Fruit fly (Drosophila melanogaster) whole organism, embryonic: ENCODE data around the gene CG43245.

Source experiments
- ATbp ChIP-seq: fragments of 200-800 bp; sonication (Bioruptor generic); optimal IDR thresholded peaks from 2 replicates; lab custom pipeline; 2017; ENCODE audit warnings: missing biosample characterization, mild to moderate bottlenecking, missing genetic modification characterization, missing genetic modification reagents
- C15 ChIP-seq: fragments of 200-800 bp; sonication (Bioruptor generic); IDR thresholded peaks from 3 replicates; pipeline ENCODE4 v1.3.6; 2022; ENCODE audit warnings: missing biosample characterization, missing genetic modification characterization
- CG10147 ChIP-seq: fragments of 200-800 bp; sonication (Bioruptor generic); optimal IDR thresholded peaks from 2 replicates; lab custom pipeline; 2019; ENCODE audit warnings: missing biosample characterization, mild to moderate bottlenecking, missing genetic modification characterization, moderate library complexity
- CG10366 ChIP-seq: fragments of 200-800 bp; sonication (Bioruptor generic); IDR thresholded peaks from 2 replicates; pipeline ENCODE4 v1.3.6; 2022; ENCODE audit warnings: missing biosample characterization, missing genetic modification characterization
- CG10543 ChIP-seq: fragments of 200-800 bp; sonication (Bioruptor generic); optimal IDR thresholded peaks from 3 replicates; lab custom pipeline; 2017; ENCODE audit warnings: missing biosample characterization, mild to moderate bottlenecking, missing genetic modification characterization, moderate library complexity
- CG10654 ChIP-seq: fragments of 200-800 bp; sonication (Bioruptor generic); optimal IDR thresholded peaks from 2 replicates; lab custom pipeline; 2016; ENCODE audit warnings: missing biosample characterization, missing genetic modification characterization
- CG11093 ChIP-seq: fragments of 200-800 bp; sonication (Bioruptor generic); IDR thresholded peaks from 3 replicates; pipeline ENCODE4 v1.3.6; 2022; ENCODE audit warnings: missing biosample characterization, missing genetic modification characterization
- CG11247 ChIP-seq: fragments of 200-800 bp; sonication (Bioruptor generic); IDR thresholded peaks from 2 replicates; pipeline ENCODE4 v1.3.6; 2022; ENCODE audit warnings: missing biosample characterization, missing genetic modification characterization
- CG11456 ChIP-seq: fragments of 200-800 bp; sonication (Bioruptor generic); IDR thresholded peaks from 3 replicates; pipeline ENCODE4 v1.3.6; 2022; ENCODE audit warnings: missing biosample characterization, missing genetic modification characterization
- CG12391 ChIP-seq: fragments of 200-800 bp; sonication (Bioruptor generic); optimal IDR thresholded peaks from 3 replicates; lab custom pipeline; 2018; ENCODE audit warnings: missing biosample characterization, mild to moderate bottlenecking, missing genetic modification characterization, moderate library complexity
- CG12769 ChIP-seq: fragments of 200-800 bp; sonication (Bioruptor generic); optimal IDR thresholded peaks from 2 replicates; lab custom pipeline; 2019; ENCODE audit warnings: missing biosample characterization, mild to moderate bottlenecking, missing genetic modification characterization, moderate library complexity
- CG13624 ChIP-seq: fragments of 200-800 bp; sonication (Bioruptor generic); optimal IDR thresholded peaks from 2 replicates; lab custom pipeline; 2016; ENCODE audit warnings: missing biosample characterization, missing genetic modification characterization
- CG13775 ChIP-seq: fragments of 200-800 bp; sonication (Bioruptor generic); optimal IDR thresholded peaks from 3 replicates; lab custom pipeline; 2017; ENCODE audit warnings: missing biosample characterization, mild to moderate bottlenecking, missing genetic modification characterization
- CG15073 ChIP-seq: fragments of 200-800 bp; sonication (Bioruptor generic); optimal IDR thresholded peaks from 2 replicates; lab custom pipeline; 2016; ENCODE audit warnings: missing biosample characterization, missing genetic modification characterization
- CG15601 ChIP-seq: fragments of 200-800 bp; sonication (Bioruptor generic); optimal IDR thresholded peaks from 3 replicates; lab custom pipeline; 2019; ENCODE audit warnings: missing biosample characterization, mild to moderate bottlenecking, missing genetic modification characterization, moderate library complexity
- CG1647 ChIP-seq: fragments of 200-800 bp; sonication (Bioruptor generic); optimal IDR thresholded peaks from 3 replicates; lab custom pipeline; 2016; ENCODE audit warnings: missing biosample characterization, missing genetic modification characterization
- CG16863 ChIP-seq: fragments of 200-800 bp; sonication (Bioruptor generic); optimal IDR thresholded peaks from 3 replicates; lab custom pipeline; 2016; ENCODE audit warnings: missing biosample characterization, missing genetic modification characterization
- CG2199 ChIP-seq: fragments of 200-800 bp; sonication (Bioruptor generic); IDR thresholded peaks from 3 replicates; pipeline ENCODE4 v1.3.6; 2022; ENCODE audit warnings: missing biosample characterization, missing genetic modification characterization
- CG34422 ChIP-seq: fragments of 200-800 bp; sonication (Bioruptor generic); IDR thresholded peaks from 3 replicates; pipeline ENCODE4 v1.3.6; 2022; ENCODE audit warnings: missing biosample characterization, missing genetic modification characterization
- CG7839 ChIP-seq: fragments of 200-800 bp; sonication (Bioruptor generic); optimal IDR thresholded peaks from 3 replicates; lab custom pipeline; 2018; ENCODE audit warnings: missing biosample characterization, mild to moderate bottlenecking, missing genetic modification characterization, moderate library complexity
- CG8359 ChIP-seq: fragments of 200-800 bp; sonication (Bioruptor generic); optimal IDR thresholded peaks from 2 replicates; lab custom pipeline; 2017; ENCODE audit warnings: missing biosample characterization, mild to moderate bottlenecking, missing genetic modification characterization, borderline replicate concordance
- CG8924 ChIP-seq: fragments of 200-800 bp; optimal IDR thresholded peaks from 3 replicates; lab custom pipeline; 2019; ENCODE audit warnings: missing biosample characterization, mild to moderate bottlenecking, missing genetic modification characterization, moderate library complexity
- CkIIα-i1 ChIP-seq: fragments of 200-800 bp; sonication (Bioruptor generic); IDR thresholded peaks from 2 replicates; pipeline ENCODE4 v1.3.6; 2022; ENCODE audit warnings: missing biosample characterization, missing genetic modification characterization
- CoRest ChIP-seq: fragments of 200-800 bp; sonication (Bioruptor generic); optimal IDR thresholded peaks from 3 replicates; lab custom pipeline; 2018; ENCODE audit warnings: missing biosample characterization, mild to moderate bottlenecking, missing genetic modification characterization, moderate library complexity
- Dip2 ChIP-seq: fragments of 200-800 bp; sonication (Bioruptor generic); IDR thresholded peaks from 2 replicates; pipeline ENCODE4 v1.3.6; 2022; ENCODE audit warnings: missing biosample characterization, missing genetic modification characterization
- Dip3 ChIP-seq: fragments of 200-800 bp; sonication (Bioruptor generic); optimal IDR thresholded peaks from 3 replicates; lab custom pipeline; 2016; ENCODE audit warnings: missing biosample characterization, missing genetic modification characterization
- Doc3 ChIP-seq: fragments of 200-800 bp; sonication (Bioruptor generic); IDR thresholded peaks from 3 replicates; pipeline ENCODE4 v1.3.6; 2022; ENCODE audit warnings: missing biosample characterization, missing genetic modification characterization; ENCODE audit not compliant: partially characterized antibody
- Fer3 ChIP-seq: fragments of 200-800 bp; sonication (Bioruptor generic); optimal IDR thresholded peaks from 2 replicates; lab custom pipeline; 2018; ENCODE audit warnings: missing biosample characterization, mild to moderate bottlenecking, missing genetic modification characterization, moderate library complexity
- Hand ChIP-seq: fragments of 200-800 bp; sonication (Bioruptor generic); optimal IDR thresholded peaks from 2 replicates; lab custom pipeline; 2017; ENCODE audit warnings: mild to moderate bottlenecking, missing biosample characterization, missing genetic modification reagents, missing genetic modification characterization
- Hr39 ChIP-seq: fragments of >200 bp; optimal IDR thresholded peaks from 2 replicates; lab custom pipeline; 2017
- Myb ChIP-seq: fragments of 200-800 bp; sonication (Bioruptor generic); optimal IDR thresholded peaks from 2 replicates; lab custom pipeline; 2016; ENCODE audit warnings: missing biosample characterization, missing genetic modification characterization
- bigmax ChIP-seq: fragments of 200-800 bp; sonication (Bioruptor generic); optimal IDR thresholded peaks from 2 replicates; lab custom pipeline; 2018; ENCODE audit warnings: missing biosample characterization, mild to moderate bottlenecking, missing genetic modification characterization
- caup ChIP-seq: fragments of 200-800 bp; sonication (Bioruptor generic); optimal IDR thresholded peaks from 3 replicates; lab custom pipeline; 2017; ENCODE audit warnings: missing biosample characterization, mild to moderate bottlenecking, missing genetic modification characterization, moderate library complexity; ENCODE audit not compliant: severe bottlenecking
- chm ChIP-seq: fragments of 200-800 bp; sonication (Bioruptor generic); IDR thresholded peaks from 2 replicates; pipeline ENCODE4 v1.3.6; 2022; ENCODE audit warnings: missing biosample characterization, missing genetic modification characterization
- crol ChIP-seq: fragments of 200-800 bp; sonication (Bioruptor generic); IDR thresholded peaks from 2 replicates; pipeline ENCODE4 v1.3.6; 2022; ENCODE audit warnings: missing biosample characterization, missing genetic modification characterization
- cwo ChIP-seq: fragments of 200-800 bp; sonication (Bioruptor generic); optimal IDR thresholded peaks from 3 replicates; lab custom pipeline; 2017; ENCODE audit warnings: missing biosample characterization, missing genetic modification characterization, mild to moderate bottlenecking, moderate library complexity, missing genetic modification reagents
- dysf ChIP-seq: fragments of 200-800 bp; sonication (Bioruptor generic); IDR thresholded peaks from 3 replicates; pipeline ENCODE4 v1.3.6; 2022; ENCODE audit warnings: missing biosample characterization, missing genetic modification characterization
- hb ChIP-seq: fragments of 200-800 bp; sonication (Bioruptor generic); IDR thresholded peaks from 3 replicates; pipeline ENCODE4 v1.3.6; 2022; ENCODE audit warnings: missing biosample characterization, missing genetic modification characterization; ENCODE audit not compliant: partially characterized antibody
- hbn ChIP-seq: fragments of 200-800 bp; sonication (Bioruptor generic); IDR thresholded peaks from 2 replicates; pipeline ENCODE4 v1.3.6; 2022; ENCODE audit warnings: missing biosample characterization, missing genetic modification characterization; ENCODE audit not compliant: partially characterized antibody
- lov ChIP-seq, 2 experiments: fragments of 200-800 bp in 1 of 2; fragments of >200 bp in 1 of 2; sonication (Bioruptor generic) in 1 of 2; IDR thresholded peaks in 1 of 2; optimal IDR thresholded peaks in 1 of 2; 2 replicates in 1 of 2; 3 replicates in 1 of 2; pipeline versions ENCODE4 v1.3.6 to Lab custom; 2017 to 2022; ENCODE audit warnings: missing biosample characterization in 1 of 2, missing genetic modification characterization in 1 of 2
- nom ChIP-seq: fragments of 200-800 bp; sonication (Bioruptor generic); optimal IDR thresholded peaks from 2 replicates; lab custom pipeline; 2017; ENCODE audit warnings: missing biosample characterization, missing genetic modification characterization, mild to moderate bottlenecking, moderate library complexity, missing genetic modification reagents
- oc ChIP-seq: fragments of 200-800 bp; sonication (Bioruptor generic); optimal IDR thresholded peaks from 2 replicates; lab custom pipeline; 2018; ENCODE audit warnings: missing biosample characterization, mild to moderate bottlenecking, missing genetic modification characterization, moderate library complexity
- onecut ChIP-seq: fragments of 200-800 bp; sonication (Bioruptor generic); IDR thresholded peaks from 2 replicates; pipeline ENCODE4 v1.3.6; 2022; ENCODE audit warnings: missing biosample characterization, missing genetic modification characterization
- p53 ChIP-seq: fragments of 200-800 bp; sonication (Bioruptor generic); optimal IDR thresholded peaks from 2 replicates; lab custom pipeline; 2016; ENCODE audit warnings: missing biosample characterization, missing genetic modification characterization
- pum ChIP-seq: fragments of 200-800 bp; sonication (Bioruptor generic); optimal IDR thresholded peaks from 2 replicates; lab custom pipeline; 2016; ENCODE audit warnings: missing biosample characterization, missing genetic modification characterization
- sr ChIP-seq: fragments of 200-800 bp; sonication (Bioruptor generic); IDR thresholded peaks from 3 replicates; pipeline ENCODE4 v1.3.6; 2022; ENCODE audit warnings: missing biosample characterization, missing genetic modification characterization
- tap ChIP-seq: fragments of 200-800 bp; optimal IDR thresholded peaks from 3 replicates; lab custom pipeline; 2019; ENCODE audit warnings: missing biosample characterization, mild to moderate bottlenecking, missing genetic modification characterization, moderate library complexity
- zen ChIP-seq: fragments of 200-800 bp; sonication (Bioruptor generic); optimal IDR thresholded peaks from 3 replicates; lab custom pipeline; 2018; ENCODE audit warnings: missing biosample characterization, mild to moderate bottlenecking, missing genetic modification characterization, moderate library complexity

CG43245 gene

DNA sequence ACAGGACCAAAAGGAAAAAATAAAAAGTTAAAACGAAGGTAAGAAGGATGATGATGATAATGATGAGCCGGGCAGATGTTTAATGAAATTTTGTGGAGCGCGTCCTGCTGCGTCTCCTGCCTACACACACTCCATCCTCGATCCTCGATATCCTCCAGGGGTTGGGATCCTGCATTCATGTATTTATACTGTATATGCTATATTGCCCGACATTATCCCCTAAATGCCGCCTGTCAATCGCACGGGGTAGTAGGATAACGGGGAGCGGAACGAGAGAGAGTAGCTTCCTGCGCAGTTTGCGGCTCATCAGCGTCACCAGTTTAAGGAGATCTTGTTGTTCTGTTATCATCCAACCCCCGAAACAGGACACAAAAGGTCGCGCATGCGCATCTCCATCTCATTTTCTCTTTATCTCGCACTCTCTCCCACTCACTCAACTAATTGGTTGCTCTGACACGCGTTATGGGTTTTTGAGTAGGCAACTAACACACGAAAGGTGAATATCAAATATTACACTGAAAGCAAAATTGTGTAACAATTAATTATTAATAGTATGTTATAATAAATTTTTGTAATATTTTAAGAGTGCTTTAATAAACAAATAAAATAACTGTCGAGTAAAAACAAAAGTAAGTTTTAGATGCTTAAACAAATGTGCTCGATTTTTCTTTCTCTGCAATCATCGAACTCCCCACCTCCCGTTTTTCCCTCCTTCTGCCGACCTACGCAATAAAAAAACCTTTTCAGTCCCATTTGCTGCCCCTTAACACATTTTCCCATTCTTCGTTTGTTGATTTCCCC is 2.3 kb upstream of the CG43245 start (continued):
- TF ChIP-seq CG1647 (GFP tag; lab: Kevin White, UChicago) (peak; percentile 36), CkIIα-i1 (no peak), nom (GFP tag; lab: Kevin White, UChicago) (no peak), cwo (GFP tag; lab: Kevin White, UChicago) (peak; percentile 12), CG15073 (GFP tag; lab: Kevin White, UChicago) (peak; percentile 56), CG7839 (tag; lab: Kevin White, UChicago) (peak; percentile 93), CG11247 (GFP tag; lab: Robert Waterston, UW) (peak; percentile 72), CoRest (peak; percentile 94), crol (GFP tag; lab: Robert Waterston, UW) (peak; percentile 83), pum (peak; percentile 31), tap (tag; lab: Kevin White, UChicago) (peak; percentile 90), ATbp (GFP tag; lab: Kevin White, UChicago) (peak; percentile 74), Dip2 (GFP tag; lab: Robert Waterston, UW) (no peak), CG10654 (GFP tag; lab: Kevin White, UChicago) (peak; percentile 69), Fer3 (tag; lab: Kevin White, UChicago) (peak; percentile 66), lov (optimal IDR thresholded peaks at IDR 0.05; lab: Kevin White, UChicago) (no peak), lov (GFP tag; IDR thresholded peaks at IDR 0.05; lab: Robert Waterston, UW) (peak; percentile 96), sr (GFP tag; lab: Robert Waterston, UW) (0 out of 3 replicates have a peak, but pooled peaks have one; percentile 21), CG13775 (GFP tag; lab: Kevin White, UChicago) (peak; percentile 93), CG8924 (tag; lab: Kevin White, UChicago) (peak; percentile 97), chm (GFP tag; lab: Robert Waterston, UW) (peak; percentile 90), CG10147 (GFP tag; lab: Kevin White, UChicago) (peak; percentile 45), hb (GFP tag; lab: Robert Waterston, UW) (no peak), C15 (GFP tag; lab: Robert Waterston, UW) (no peak), dysf (GFP tag; lab: Robert Waterston, UW) (peak; percentile 71; the same call in 2 of the 3 replicates), Dip3 (GFP tag; lab: Kevin White, UChicago) (no peak), CG10366 (GFP tag; lab: Robert Waterston, UW) (peak; percentile 71), Myb (GFP tag; lab: Kevin White, UChicago) (no peak), p53 (no peak), CG8359 (GFP tag; lab: Kevin White, UChicago) (peak; percentile 88), Hr39 (lab: Kevin White, UChicago) (no peak), CG13624 (GFP tag; lab: Kevin White, UChicago) (peak; percentile 13), hbn (no peak), oc (tag; lab: Kevin White, UChicago) (peak; percentile 78), CG2199 (peak; percentile 98), zen (tag; lab: Kevin White, UChicago) (peak; percentile 96), onecut (GFP tag; lab: Robert Waterston, UW) (peak; percentile 87), CG34422 (peak; percentile 88), CG12769 (tag; lab: Kevin White, UChicago) (peak; percentile 11), CG12391 (peak; percentile 97), CG11093 (GFP tag; lab: Robert Waterston, UW) (peak; percentile 74; the same call in 2 of the 3 replicates), Hand (GFP tag; lab: Kevin White, UChicago) (peak; percentile 15), CG10543 (GFP tag; lab: Kevin White, UChicago) (peak; percentile 65), Doc3 (no peak), caup (GFP tag; lab: Kevin White, UChicago) (peak; percentile 58), CG11456 (GFP tag; lab: Robert Waterston, UW) (peak; percentile 10; the same call in 1 of the 3 replicates), CG16863 (GFP tag; lab: Kevin White, UChicago) (peak; percentile 51), CG15601 (peak; percentile 95), bigmax (GFP tag; lab: Kevin White, UChicago) (no peak)
